Worm (Caenorhabditis elegans): ENCODE results near the gene tba-4.

DNA sequence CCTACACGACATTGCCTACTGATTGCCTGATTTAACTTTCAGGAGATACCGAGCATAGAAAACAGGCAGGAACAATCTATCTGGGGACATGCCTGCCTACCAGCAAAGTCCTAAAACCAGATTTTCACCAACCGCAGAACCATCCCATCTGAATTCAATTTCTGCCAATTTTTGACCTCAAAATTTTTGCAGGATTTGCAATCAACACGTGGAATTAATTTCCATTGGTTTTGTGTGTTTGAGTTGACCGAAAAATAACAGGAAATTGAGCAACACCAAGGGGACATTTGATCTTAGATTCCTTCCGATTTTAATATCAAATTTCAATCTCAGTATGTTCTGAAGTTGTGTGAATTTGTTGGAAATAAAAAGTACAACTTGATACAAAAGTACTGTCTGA, 19.5 kb upstream of the tba-4 start:
- no peak for TF ChIP-seq K09A11.1 (tag; optimal IDR thresholded peaks at IDR 0.05; ENCODE audit: insufficient read depth)
- no peak for TF ChIP-seq fkh-10 (GFP tag; optimal IDR thresholded peaks at IDR 0.05)
- TF ChIP-seq sox-4 (tag; optimal IDR thresholded peaks at IDR 0.05), result no peak
- TF ChIP-seq hlh-8 (tag; optimal IDR thresholded peaks at IDR 0.05), result no peak
- no peak for TF ChIP-seq ceh-9 (tag; optimal IDR thresholded peaks at IDR 0.05)
- TF ChIP-seq gmeb-2 (tag; optimal IDR thresholded peaks at IDR 0.05), result no peak
